Fruit fly (Drosophila melanogaster): ENCODE data around the gene kuz.
A peak's percentile ranks its signal among the peaks of the same experiment; 100 is the strongest.

Gene kuz

DNA sequence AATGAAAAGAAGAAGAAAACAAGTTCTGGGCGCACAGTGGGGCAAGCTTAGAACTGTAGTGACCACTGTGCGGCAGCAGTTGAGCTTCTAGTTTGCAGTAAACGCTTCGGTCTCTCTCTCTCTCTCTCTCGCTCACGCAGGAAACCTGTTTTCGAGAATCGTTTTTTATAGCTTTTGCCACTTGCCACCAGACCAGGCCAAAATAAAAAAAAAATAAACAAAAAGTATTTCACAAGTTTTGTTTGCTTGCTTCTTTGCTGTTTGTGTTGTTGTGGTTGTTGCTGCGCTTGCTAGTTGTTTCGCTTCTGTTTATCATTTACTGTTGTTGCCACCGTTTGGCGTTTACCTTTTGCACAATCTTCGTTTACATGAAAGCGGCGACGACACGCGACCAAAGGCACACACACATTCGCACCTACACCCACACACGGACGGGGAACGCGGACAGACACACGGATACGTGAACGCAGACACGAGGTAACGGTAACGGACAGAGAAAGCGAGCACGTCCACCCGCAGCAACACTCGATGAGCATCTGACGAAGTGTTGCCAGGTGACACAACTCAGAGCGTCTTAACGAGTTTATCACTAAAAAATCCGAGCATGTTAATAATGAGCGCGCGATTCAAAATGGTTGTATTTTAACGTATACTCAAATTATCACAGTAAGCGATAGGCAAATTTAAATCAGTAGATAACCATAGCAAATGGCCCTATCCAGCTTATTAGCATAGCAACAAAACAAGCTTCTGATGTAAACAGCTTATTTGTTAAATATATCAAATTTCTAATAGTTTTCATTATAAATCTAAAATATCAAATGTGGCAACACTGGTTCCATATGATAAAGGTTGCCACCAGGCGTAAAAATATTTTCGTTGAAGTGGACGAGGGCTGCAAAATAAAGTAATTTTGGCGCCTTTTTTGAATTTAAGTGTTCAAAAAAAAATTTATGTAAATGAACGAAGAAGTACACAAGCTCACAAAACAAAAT, 856 bp upstream of the kuz start, which contains the start of gene B4 (continued):
- TF ChIP-seq CG34224 (GFP tag; IDR thresholded peaks at IDR 0.05; ENCODE audit: partially characterized antibody) (peak; percentile 42; the same call in 1 of the 3 replicates), gt (GFP tag; IDR thresholded peaks at IDR 0.05) (no peak), CG18599 (GFP tag; optimal IDR thresholded peaks at IDR 0.05) (peak; percentile 29), Antp (GFP tag; optimal IDR thresholded peaks at IDR 0.05) (peak; percentile 35), ind (GFP tag; optimal IDR thresholded peaks at IDR 0.05) (no peak), CG14965 (GFP tag; optimal IDR thresholded peaks at IDR 0.05; ENCODE audit: borderline replicate concordance) (no peak), cato (GFP tag; optimal IDR thresholded peaks at IDR 0.05; ENCODE audit: borderline replicate concordance) (no peak), stc (GFP tag; IDR thresholded peaks at IDR 0.05) (peak; percentile 36; the same call in 1 of the 2 replicates), Hr51 (GFP tag; optimal IDR thresholded peaks at IDR 0.05) (peak in 1 of 2 experiments; percentile 3), maf-S (GFP tag; optimal IDR thresholded peaks at IDR 0.05) (no peak), CHES-1-like (GFP tag; optimal IDR thresholded peaks at IDR 0.05) (peak; percentile 13), CG10431 (GFP tag; optimal IDR thresholded peaks at IDR 0.05) (peak; percentile 62), mld (GFP tag; IDR thresholded peaks at IDR 0.05; ENCODE audit: partially characterized antibody) (no peak), CG15514 (GFP tag; optimal IDR thresholded peaks at IDR 0.05) (peak; percentile 57), H2.0 (GFP tag; IDR thresholded peaks at IDR 0.05) (no peak), CG8359 (GFP tag; optimal IDR thresholded peaks at IDR 0.05; ENCODE audit: borderline replicate concordance) (peak; percentile 35), CG31365 (tag; optimal IDR thresholded peaks at IDR 0.05) (peak; percentile 5), dm (GFP tag; optimal IDR thresholded peaks at IDR 0.05) (peak; percentile 70), Atf-2 (GFP tag; optimal IDR thresholded peaks at IDR 0.05) (no peak)

DNA sequence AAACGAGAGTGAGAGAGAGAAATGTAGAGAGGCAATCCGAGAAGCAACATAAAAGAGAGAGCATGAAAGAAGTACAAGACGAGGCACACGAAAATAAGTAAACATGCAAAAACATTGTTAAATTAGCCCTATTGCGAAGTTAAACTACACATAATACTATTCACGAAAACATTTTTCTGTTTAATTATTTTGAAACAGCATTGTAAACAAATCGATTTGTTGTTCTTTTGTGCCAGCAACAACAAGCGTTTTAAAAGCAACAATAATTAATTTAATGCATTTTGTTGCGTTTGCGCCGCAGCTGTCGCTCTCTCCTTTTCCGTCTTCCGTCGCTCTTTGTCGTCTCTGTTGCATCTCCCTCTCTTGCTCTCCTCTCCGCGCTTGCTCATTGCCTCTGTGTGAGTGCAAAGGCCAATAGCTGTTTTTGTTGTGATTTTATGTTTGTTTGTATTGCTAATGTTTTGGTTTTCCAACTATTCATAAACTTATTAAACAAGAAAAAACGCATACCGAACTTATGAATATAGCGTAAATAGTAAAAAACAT, 622 bp downstream of the kuz start:
- TF ChIP-seq CG3838 (GFP tag; optimal IDR thresholded peaks at IDR 0.05) (peak; percentile 1), Adf1 (GFP tag; IDR thresholded peaks at IDR 0.05) (no peak), maf-S (GFP tag; optimal IDR thresholded peaks at IDR 0.05) (no peak), pb (GFP tag; optimal IDR thresholded peaks at IDR 0.05) (no peak), crol (GFP tag; IDR thresholded peaks at IDR 0.05) (peak; percentile 29; the same call in 1 of the 2 replicates), Dll (GFP tag; IDR thresholded peaks at IDR 0.05; ENCODE audit: partially characterized antibody) (0 out of 4 replicates have a peak, but pooled peaks have one; percentile 15), chinmo (GFP tag; IDR thresholded peaks at IDR 0.05; ENCODE audit: partially characterized antibody) (peak; percentile 75), CG4854 (GFP tag; optimal IDR thresholded peaks at IDR 0.05) (no peak), mirr (GFP tag; optimal IDR thresholded peaks at IDR 0.05) (no peak), schlank (tag; optimal IDR thresholded peaks at IDR 0.05) (no peak), Hr39 (optimal IDR thresholded peaks at IDR 0.05) (peak; percentile 6), CG3163 (GFP tag; optimal IDR thresholded peaks at IDR 0.05) (no peak), CG6765 (GFP tag; optimal IDR thresholded peaks at IDR 0.05) (no peak), CG8924 (tag; optimal IDR thresholded peaks at IDR 0.05) (peak; percentile 25), yki (optimal IDR thresholded peaks at IDR 0.05) (peak; percentile 91), E2f1 (GFP tag; IDR thresholded peaks at IDR 0.05) (no peak), CG4360 (GFP tag; IDR thresholded peaks at IDR 0.05) (peak; percentile 85), Trl (optimal IDR thresholded peaks at IDR 0.05) (peak; percentile 93 to 96), Trl (GFP tag; optimal IDR thresholded peaks at IDR 0.05) (no peak), Dp (GFP tag; optimal IDR thresholded peaks at IDR 0.05) (no peak), CG5953 (GFP tag; IDR thresholded peaks at IDR 0.05) (no peak), ewg (GFP tag; optimal IDR thresholded peaks at IDR 0.05) (peak; percentile 86), CG6854 (GFP tag; optimal IDR thresholded peaks at IDR 0.05) (no peak), CG6175 (GFP tag; IDR thresholded peaks at IDR 0.05) (no peak), CG9727 (GFP tag; optimal IDR thresholded peaks at IDR 0.05) (no peak), CG8089 (GFP tag; optimal IDR thresholded peaks at IDR 0.05) (no peak), slbo (GFP tag; IDR thresholded peaks at IDR 0.05) (no peak), nau (GFP tag; optimal IDR thresholded peaks at IDR 0.05) (no peak), pros (GFP tag; optimal IDR thresholded peaks at IDR 0.05) (peak; percentile 35), sens (GFP tag) (peak; percentile 11)
